Worm (Caenorhabditis elegans): ENCODE measurements around the gene sre-48.
A peak's percentile ranks its signal among the peaks of the same experiment; 100 is the strongest.

Gene sre-48

ce11 chrII:13939531-13939930 is 40.2 kb downstream of the sre-48 start, which contains the start of gene W07G1.1:
Gene W07G1.1 (minus strand): TSS chrII:13939631.
- TF ChIP-seq bed-3 (GFP tag; optimal IDR thresholded peaks at IDR 0.05): no peak
- TF ChIP-seq mep-1 (tag; optimal IDR thresholded peaks at IDR 0.05): no peak
- no peak for TF ChIP-seq snpc-4 (tag; optimal IDR thresholded peaks at IDR 0.05)

- TF ChIP-seq ceh-43 (GFP tag; optimal IDR thresholded peaks at IDR 0.05): no peak
- no peak for TF ChIP-seq nhr-28 (tag; optimal IDR thresholded peaks at IDR 0.05)
- TF ChIP-seq nhr-76 (tag; optimal IDR thresholded peaks at IDR 0.05): no peak
- no peak for TF ChIP-seq ceh-83 (GFP tag; optimal IDR thresholded peaks at IDR 0.05)
- no peak for TF ChIP-seq ces-1 (GFP tag; optimal IDR thresholded peaks at IDR 0.05)
- no peak for TF ChIP-seq tbx-8 (GFP tag; optimal IDR thresholded peaks at IDR 0.05)
- no peak for TF ChIP-seq lsy-2 (tag; optimal IDR thresholded peaks at IDR 0.05)
- TF ChIP-seq elt-3 (tag; optimal IDR thresholded peaks at IDR 0.05): no peak
- TF ChIP-seq ham-2 (GFP tag; optimal IDR thresholded peaks at IDR 0.05): no peak
- no peak for TF ChIP-seq unc-120 (tag; optimal IDR thresholded peaks at IDR 0.05; ENCODE audit: poor library complexity, severe bottlenecking)
- no peak for TF ChIP-seq hlh-1 (tag; optimal IDR thresholded peaks at IDR 0.05)
- TF ChIP-seq sptf-1 (tag; optimal IDR thresholded peaks at IDR 0.05): no peak
- TF ChIP-seq blmp-1 (tag; optimal IDR thresholded peaks at IDR 0.05): no peak
- no peak for TF ChIP-seq mls-2 (tag; optimal IDR thresholded peaks at IDR 0.05)
- TF ChIP-seq zip-8 (tag; optimal IDR thresholded peaks at IDR 0.05): no peak
- no peak for TF ChIP-seq M03D4.4 (tag; optimal IDR thresholded peaks at IDR 0.05)
- no peak for TF ChIP-seq elt-1 (tag; optimal IDR thresholded peaks at IDR 0.05; ENCODE audit: borderline replicate concordance, insufficient read depth)
- TF ChIP-seq sem-2 (GFP tag; optimal IDR thresholded peaks at IDR 0.05): no peak
- TF ChIP-seq bed-3 (GFP tag; optimal IDR thresholded peaks at IDR 0.05): no peak
Observed at ce11 chrII:13938290-13938689, 41.4 kb downstream of the sre-48 start.

ce11 chrII:13935907-13936306 is 43.8 kb downstream of the sre-48 start:
- TF ChIP-seq sptf-1 (tag; optimal IDR thresholded peaks at IDR 0.05) (no peak), ceh-43 (GFP tag; optimal IDR thresholded peaks at IDR 0.05) (no peak), mls-2 (tag; optimal IDR thresholded peaks at IDR 0.05) (no peak), lin-13 (tag; optimal IDR thresholded peaks at IDR 0.05) (no peak), hlh-1 (tag; optimal IDR thresholded peaks at IDR 0.05) (no peak), ztf-11 (tag; optimal IDR thresholded peaks at IDR 0.05) (no peak), ceh-39 (tag; optimal IDR thresholded peaks at IDR 0.05) (no peak), unc-39 (tag; optimal IDR thresholded peaks at IDR 0.05) (no peak), nhr-12 (tag; optimal IDR thresholded peaks at IDR 0.05) (no peak), drap-1 (GFP tag; optimal IDR thresholded peaks at IDR 0.05) (no peak), snpc-4 (tag; optimal IDR thresholded peaks at IDR 0.05) (no peak), lsy-2 (tag; optimal IDR thresholded peaks at IDR 0.05) (no peak), pha-4 (tag; optimal IDR thresholded peaks at IDR 0.05) (no peak), tbx-8 (GFP tag; optimal IDR thresholded peaks at IDR 0.05) (no peak), bed-3 (GFP tag; optimal IDR thresholded peaks at IDR 0.05) (no peak)

ce11 chrII:13933534-13933933 is 46.1 kb downstream of the sre-48 start:
- TF ChIP-seq mls-2 (tag; optimal IDR thresholded peaks at IDR 0.05) (peak; percentile 4), nhr-2 (tag; optimal IDR thresholded peaks at IDR 0.05) (no peak)

ce11 chrII:13931944-13932343 is 47.7 kb downstream of the sre-48 start, which contains the start of gene hot-3:
Gene hot-3 (minus strand): TSS chrII:13932044.
- TF ChIP-seq blmp-1 (tag; optimal IDR thresholded peaks at IDR 0.05): no peak

Measured in whole organism, mixed stage, embryonic.